Worm (Caenorhabditis elegans) whole organism, early embryonic: Measurements from ENCODE around the gene vha-17.

Experiments
- flt-1 ChIP-seq: fragments of 200-800 bp; sonication (Bioruptor generic); IDR thresholded peaks from 2 replicates; pipeline ENCODE4 v1.3.6; 2022; ENCODE audit warnings: missing genetic modification characterization, missing compliant biosample characterization
- hmbx-1 ChIP-seq: sonication (generic microtip); optimal IDR thresholded peaks from 2 replicates; lab custom pipeline; 2016; ENCODE audit warnings: mild to moderate bottlenecking, missing genetic modification characterization, missing compliant biosample characterization

- TF ChIP-seq hmbx-1 (tag; lab: Kevin White, UChicago) (no peak), flt-1 (GFP tag; lab: Robert Waterston, UW) (no peak)
These were observed 17.6 kb upstream of the vha-17 start, which contains the start of gene F49C12.4 for ce11 chrIV:9303994-9304393.
